Worm (Caenorhabditis elegans) whole organism, L1 larva: ENCODE results near the gene spp-1.

ENCODE experiments used
- fos-1 ChIP-seq: fragments of 150-350 bp; optimal IDR thresholded peaks from 2 replicates; lab custom pipeline; 2014; ENCODE audit warnings: missing biosample characterization, missing genetic modification characterization
- jun-1 ChIP-seq: fragments of 150-350 bp; optimal IDR thresholded peaks from 2 replicates; lab custom pipeline; 2014; ENCODE audit warnings: missing biosample characterization, missing genetic modification reagents, missing genetic modification characterization
- lin-35 ChIP-seq, 2 experiments: fragments of 150-350 bp; optimal IDR thresholded peaks; 2 replicates each; lab custom pipeline; 2014; ENCODE audit warnings: missing biosample characterization in 2 of 2, missing genetic modification characterization in 2 of 2, missing genetic modification reagents in 2 of 2
- nhr-11 ChIP-seq: fragments of 150-350 bp; optimal IDR thresholded peaks from 2 replicates; lab custom pipeline; 2014; ENCODE audit warnings: missing biosample characterization, missing genetic modification characterization
- nhr-20 ChIP-seq: sonication (generic microtip); optimal IDR thresholded peaks from 2 replicates; lab custom pipeline; 2016; ENCODE audit warnings: mild to moderate bottlenecking, missing genetic modification characterization, missing compliant biosample characterization
- nhr-237 ChIP-seq: fragments of 150-350 bp; optimal IDR thresholded peaks from 2 replicates; lab custom pipeline; 2014; ENCODE audit warnings: missing biosample characterization, missing genetic modification characterization
- rnt-1 ChIP-seq: sonication (generic microtip); optimal IDR thresholded peaks from 2 replicates; lab custom pipeline; 2016; ENCODE audit warnings: mild to moderate bottlenecking, missing genetic modification characterization, moderate library complexity, missing compliant biosample characterization
- unc-62 ChIP-seq: fragments of 150-350 bp; optimal IDR thresholded peaks from 2 replicates; lab custom pipeline; 2014; ENCODE audit warnings: missing biosample characterization, missing genetic modification reagents, missing genetic modification characterization
- unc-86 ChIP-seq: sonication (generic microtip); optimal IDR thresholded peaks from 2 replicates; lab custom pipeline; 2016; ENCODE audit warnings: missing genetic modification characterization, missing compliant biosample characterization
- ztf-11 ChIP-seq, 2 experiments: sonication (generic microtip); optimal IDR thresholded peaks; 2 replicates each; lab custom pipeline; 2016 to 2017; ENCODE audit warnings: missing genetic modification characterization in 2 of 2, missing biosample characterization in 1 of 2, missing compliant biosample characterization in 1 of 2

ce11 chrIII:10347049-10347448 lies 8.4 kb downstream of the spp-1 start, which contains the start of gene tbx-8:
- TF ChIP-seq lin-35 (GFP tag; optimal IDR thresholded peaks at IDR 0.05; lab: Kevin White, UChicago) (no peak), nhr-11 (tag; lab: Kevin White, UChicago) (no peak), ztf-11 (tag; optimal IDR thresholded peaks at IDR 0.05; lab: Kevin White, UChicago) (no peak), jun-1 (tag; lab: Kevin White, UChicago) (no peak), fos-1 (tag; lab: Kevin White, UChicago) (no peak), nhr-20 (tag; lab: Kevin White, UChicago) (no peak), unc-62 (no peak), nhr-237 (tag; lab: Kevin White, UChicago) (no peak), unc-86 (tag; lab: Kevin White, UChicago) (no peak), rnt-1 (tag; lab: Kevin White, UChicago) (no peak)
